Fruit fly (Drosophila melanogaster): ENCODE data around the gene to.

The to gene

DNA sequence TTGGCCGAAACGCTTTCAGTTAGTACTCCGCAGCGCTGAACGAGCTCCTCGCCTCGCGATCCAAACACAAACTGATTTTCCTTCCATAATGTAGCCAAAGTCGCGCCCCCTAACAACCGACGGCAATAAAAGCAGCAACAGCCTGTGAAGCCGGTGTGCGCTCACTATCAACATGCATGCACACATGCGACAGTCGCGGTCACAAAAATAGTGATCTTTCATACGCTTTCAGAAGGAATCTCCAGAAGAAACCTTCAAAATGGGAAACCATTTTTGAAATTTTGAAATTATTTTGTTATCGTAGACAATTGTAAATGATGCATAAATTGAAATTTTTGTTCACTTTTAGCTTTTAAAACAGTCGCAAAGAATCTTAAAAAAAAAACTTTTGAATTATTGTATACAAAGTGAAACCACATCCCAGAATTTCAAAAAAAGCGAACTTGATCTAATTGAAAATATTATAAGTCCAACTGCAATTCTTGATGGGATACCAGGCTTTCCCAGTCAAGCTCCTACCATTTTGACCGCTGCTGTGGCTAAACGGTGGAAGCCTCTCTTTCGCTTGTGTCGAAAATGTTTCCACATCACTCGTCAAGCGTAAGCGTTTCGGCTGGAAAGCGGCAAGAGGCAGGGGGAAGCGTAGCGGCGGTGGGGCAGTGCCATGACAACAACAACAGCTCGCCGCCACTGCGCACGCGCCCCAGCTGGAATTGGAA is 7.5 kb upstream of the to start, which contains the start of gene Cad96Cb (continued):
- no peak for TF ChIP-seq hkb (optimal IDR thresholded peaks at IDR 0.05)
- TF ChIP-seq hkb (GFP tag; IDR thresholded peaks at IDR 0.05), result peak; percentile 79
- TF ChIP-seq CG17829 (tag; optimal IDR thresholded peaks at IDR 0.05), result peak; percentile 84
- peak; percentile 83 for TF ChIP-seq CG12236 (GFP tag; optimal IDR thresholded peaks at IDR 0.05)
- TF ChIP-seq Ets97D (GFP tag; optimal IDR thresholded peaks at IDR 0.05), result peak; percentile 28
- no peak for TF ChIP-seq lbe (GFP tag; optimal IDR thresholded peaks at IDR 0.05)
- TF ChIP-seq CG3726 (GFP tag; IDR thresholded peaks at IDR 0.05), result no peak
- peak; percentile 38; the same call in 1 of the 3 replicates for TF ChIP-seq otp (GFP tag; IDR thresholded peaks at IDR 0.05)
- TF ChIP-seq CG17612 (GFP tag; IDR thresholded peaks at IDR 0.05), result no peak
- peak; percentile 77 for TF ChIP-seq CG32767 (GFP tag; IDR thresholded peaks at IDR 0.05)
- TF ChIP-seq CG8944 (GFP tag; optimal IDR thresholded peaks at IDR 0.05), result peak; percentile 75
- no peak; the same call in 2 of the 3 replicates for TF ChIP-seq B-H1 (GFP tag; IDR thresholded peaks at IDR 0.05)
- no peak for TF ChIP-seq gfzf (GFP tag; optimal IDR thresholded peaks at IDR 0.05)
- TF ChIP-seq grau (tag; optimal IDR thresholded peaks at IDR 0.05), result peak; percentile 81
- no peak for TF ChIP-seq yki (optimal IDR thresholded peaks at IDR 0.05)
- TF ChIP-seq lola (GFP tag; optimal IDR thresholded peaks at IDR 0.05), result peak in 1 of 3 experiments; percentile 94
- TF ChIP-seq CG15269 (tag; optimal IDR thresholded peaks at IDR 0.05), result peak; percentile 73
- peak; percentile 69 for TF ChIP-seq CG12744 (GFP tag; optimal IDR thresholded peaks at IDR 0.05)
- peak; percentile 44; the same call in 1 of the 2 replicates for TF ChIP-seq danr (GFP tag; IDR thresholded peaks at IDR 0.05)
- TF ChIP-seq chinmo (GFP tag; IDR thresholded peaks at IDR 0.05; ENCODE audit: partially characterized antibody), result no peak
- TF ChIP-seq Awh (GFP tag; IDR thresholded peaks at IDR 0.05), result peak; percentile 25; the same call in 1 of the 2 replicates
- TF ChIP-seq CG8924 (tag; optimal IDR thresholded peaks at IDR 0.05), result peak; percentile 86
- TF ChIP-seq CG16813 (GFP tag; IDR thresholded peaks at IDR 0.05; ENCODE audit: partially characterized antibody), result no peak
- TF ChIP-seq tap (tag; optimal IDR thresholded peaks at IDR 0.05), result no peak
- peak; percentile 66 for TF ChIP-seq CG17802 (tag; optimal IDR thresholded peaks at IDR 0.05)
- peak; percentile 83 for TF ChIP-seq Chrac-16 (GFP tag; optimal IDR thresholded peaks at IDR 0.05)
- peak; percentile 64 for TF ChIP-seq CG12155 (GFP tag; optimal IDR thresholded peaks at IDR 0.05)
- peak; percentile 25 for TF ChIP-seq repo (GFP tag; optimal IDR thresholded peaks at IDR 0.05)
- TF ChIP-seq CG30020 (tag; optimal IDR thresholded peaks at IDR 0.05), result no peak
- TF ChIP-seq CG5180 (GFP tag; optimal IDR thresholded peaks at IDR 0.05), result peak; percentile 79
- peak; percentile 75 for TF ChIP-seq CG9609 (GFP tag; optimal IDR thresholded peaks at IDR 0.05)
- 0 out of 2 replicates have a peak, but pooled peaks have one; percentile 46 for TF ChIP-seq esg (GFP tag; conservative IDR thresholded peaks at IDR 0.05)
- peak; percentile 78 for TF ChIP-seq pb (GFP tag; optimal IDR thresholded peaks at IDR 0.05)
- TF ChIP-seq CG2120 (GFP tag; optimal IDR thresholded peaks at IDR 0.05), result no peak
- TF ChIP-seq CG17568 (GFP tag; optimal IDR thresholded peaks at IDR 0.05), result no peak
- TF ChIP-seq al (GFP tag; IDR thresholded peaks at IDR 0.05), result no peak
- peak; percentile 45 for TF ChIP-seq Sry-β (GFP tag; optimal IDR thresholded peaks at IDR 0.05)
- TF ChIP-seq slbo (GFP tag; IDR thresholded peaks at IDR 0.05), result peak; percentile 38; the same call in 1 of the 2 replicates
- no peak for TF ChIP-seq gcm2 (GFP tag; optimal IDR thresholded peaks at IDR 0.05)
- TF ChIP-seq Hr51 (GFP tag; optimal IDR thresholded peaks at IDR 0.05), result peak; percentile 48 to 90
- peak; percentile 74 for TF ChIP-seq CG4328 (GFP tag; optimal IDR thresholded peaks at IDR 0.05)
- peak; percentile 19 for TF ChIP-seq PHDP (tag; optimal IDR thresholded peaks at IDR 0.05)
- TF ChIP-seq pan (optimal IDR thresholded peaks at IDR 0.05), result no peak
- peak in 1 of 2 experiments; percentile 66 for TF ChIP-seq pan (GFP tag; optimal IDR thresholded peaks at IDR 0.05 in 1 of 2, IDR thresholded peaks at IDR 0.05 in 1 of 2)
- TF ChIP-seq Meics (GFP tag; optimal IDR thresholded peaks at IDR 0.05), result peak; percentile 69
- TF ChIP-seq gcm (GFP tag; optimal IDR thresholded peaks at IDR 0.05), result peak; percentile 86
- TF ChIP-seq CG14710 (tag; optimal IDR thresholded peaks at IDR 0.05), result peak; percentile 93
- TF ChIP-seq CG14441 (GFP tag; IDR thresholded peaks at IDR 0.05), result 0 out of 2 replicates have a peak, but pooled peaks have one; percentile 11
- TF ChIP-seq CG15073 (GFP tag; optimal IDR thresholded peaks at IDR 0.05), result peak; percentile 20
- TF ChIP-seq Deaf1 (tag; optimal IDR thresholded peaks at IDR 0.05), result no peak

Data from whole organism, embryonic.